Fruit fly (Drosophila melanogaster): Measurements from ENCODE around the gene gammaSnap2.

The gammaSnap2 gene

dm6 chr3R:10161163-10161562 is 40.0 kb upstream of the gammaSnap2 start, which contains the start of gene CG6254 (continued):
- TF ChIP-seq CG18476 (GFP tag; optimal IDR thresholded peaks at IDR 0.05), result no peak
- peak; percentile 38 for TF ChIP-seq eyg (GFP tag; optimal IDR thresholded peaks at IDR 0.05)
- TF ChIP-seq HmgZ (tag; optimal IDR thresholded peaks at IDR 0.05), result peak; percentile 58
- TF ChIP-seq Rfx (GFP tag; IDR thresholded peaks at IDR 0.05), result peak; percentile 79
- TF ChIP-seq CkIIα-i1 (GFP tag; IDR thresholded peaks at IDR 0.05), result no peak
- TF ChIP-seq CG12391 (tag; optimal IDR thresholded peaks at IDR 0.05), result peak; percentile 45
- peak; percentile 85 for TF ChIP-seq CG4617 (GFP tag; optimal IDR thresholded peaks at IDR 0.05; ENCODE audit: borderline replicate concordance)
- no peak for TF ChIP-seq NfI (GFP tag; optimal IDR thresholded peaks at IDR 0.05)
- no peak for TF ChIP-seq gem (tag; optimal IDR thresholded peaks at IDR 0.05)
- peak; percentile 55; the same call in 1 of the 3 replicates for TF ChIP-seq CG2199 (GFP tag; IDR thresholded peaks at IDR 0.05)
- TF ChIP-seq bab2 (GFP tag; optimal IDR thresholded peaks at IDR 0.05), result peak; percentile 1
- TF ChIP-seq Xbp1 (GFP tag; optimal IDR thresholded peaks at IDR 0.05), result peak; percentile 53
- peak; percentile 99 for TF ChIP-seq MBD-R2 (GFP tag; IDR thresholded peaks at IDR 0.05)
- peak in 1 of 3 experiments; percentile 30 for TF ChIP-seq Stat92E (GFP tag; optimal IDR thresholded peaks at IDR 0.05)
- TF ChIP-seq CG4854 (GFP tag; optimal IDR thresholded peaks at IDR 0.05), result peak; percentile 15
- TF ChIP-seq fd64A (GFP tag; optimal IDR thresholded peaks at IDR 0.05), result no peak
- no peak for TF ChIP-seq CG14667 (GFP tag; IDR thresholded peaks at IDR 0.05)
- peak; percentile 56 for TF ChIP-seq gro (GFP tag; optimal IDR thresholded peaks at IDR 0.05)
- TF ChIP-seq Dad (GFP tag; optimal IDR thresholded peaks at IDR 0.05), result no peak
- peak; percentile 34; the same call in 1 of the 2 replicates for TF ChIP-seq CG14441 (GFP tag; IDR thresholded peaks at IDR 0.05)
- TF ChIP-seq Kr (GFP tag; optimal IDR thresholded peaks at IDR 0.05), result no peak
- TF ChIP-seq CG3163 (GFP tag; optimal IDR thresholded peaks at IDR 0.05), result peak; percentile 15
- TF ChIP-seq hth (optimal IDR thresholded peaks at IDR 0.05), result no peak
- 0 out of 2 replicates have a peak, but pooled peaks have one; percentile 14 for TF ChIP-seq sens-2 (GFP tag; IDR thresholded peaks at IDR 0.05)
- peak; percentile 69 for TF ChIP-seq HmgD (GFP tag; optimal IDR thresholded peaks at IDR 0.05)
- peak; percentile 22; the same call in 1 of the 2 replicates for TF ChIP-seq sna (GFP tag; IDR thresholded peaks at IDR 0.05; ENCODE audit: partially characterized antibody)
- TF ChIP-seq Mrtf (GFP tag; IDR thresholded peaks at IDR 0.05), result 0 out of 3 replicates have a peak, but pooled peaks have one; percentile 27
- peak; percentile 32; the same call in 1 of the 2 replicates for TF ChIP-seq Ptx1 (GFP tag; IDR thresholded peaks at IDR 0.05)
- TF ChIP-seq vfl (GFP tag; optimal IDR thresholded peaks at IDR 0.05), result peak; percentile 25
- no peak for TF ChIP-seq nmo (GFP tag; optimal IDR thresholded peaks at IDR 0.05)
- no peak for TF ChIP-seq Doc3 (GFP tag; IDR thresholded peaks at IDR 0.05; ENCODE audit: partially characterized antibody)
- no peak for TF ChIP-seq Eip74EF (GFP tag; optimal IDR thresholded peaks at IDR 0.05)
- TF ChIP-seq wor (GFP tag; IDR thresholded peaks at IDR 0.05), result no peak
- TF ChIP-seq Dll (GFP tag; IDR thresholded peaks at IDR 0.05; ENCODE audit: partially characterized antibody), result 0 out of 4 replicates have a peak, but pooled peaks have one; percentile 32
- no peak for TF ChIP-seq Hmx (GFP tag; optimal IDR thresholded peaks at IDR 0.05)
- TF ChIP-seq CG14965 (GFP tag; optimal IDR thresholded peaks at IDR 0.05; ENCODE audit: borderline replicate concordance), result no peak
- peak; percentile 82 for TF ChIP-seq NFAT (GFP tag; IDR thresholded peaks at IDR 0.05)
- TF ChIP-seq crol (GFP tag; IDR thresholded peaks at IDR 0.05), result no peak
- TF ChIP-seq Opbp (GFP tag; IDR thresholded peaks at IDR 0.05; ENCODE audit: partially characterized antibody), result 0 out of 3 replicates have a peak, but pooled peaks have one; percentile 34
- TF ChIP-seq Ada2b (GFP tag; IDR thresholded peaks at IDR 0.05), result 0 out of 2 replicates have a peak, but pooled peaks have one; percentile 8
- no peak for TF ChIP-seq Xrp1 (GFP tag; IDR thresholded peaks at IDR 0.05)
- TF ChIP-seq CG9609 (GFP tag; optimal IDR thresholded peaks at IDR 0.05), result no peak
- no peak for TF ChIP-seq gcm2 (GFP tag; optimal IDR thresholded peaks at IDR 0.05)
- peak; percentile 73 for TF ChIP-seq CG2120 (GFP tag; optimal IDR thresholded peaks at IDR 0.05)
- TF ChIP-seq tup (GFP tag; optimal IDR thresholded peaks at IDR 0.05), result no peak
- no peak for TF ChIP-seq Gsc (GFP tag; IDR thresholded peaks at IDR 0.05)
- no peak for TF ChIP-seq chn (GFP tag; optimal IDR thresholded peaks at IDR 0.05)
- peak; percentile 40; the same call in 1 of the 3 replicates for TF ChIP-seq ken (GFP tag; IDR thresholded peaks at IDR 0.05)
- no peak for TF ChIP-seq CG32772 (GFP tag; IDR thresholded peaks at IDR 0.05)
- TF ChIP-seq bowl (GFP tag; IDR thresholded peaks at IDR 0.05), result no peak
- TF ChIP-seq pfk (GFP tag; optimal IDR thresholded peaks at IDR 0.05), result no peak

Data from whole organism, embryonic.